Worm (Caenorhabditis elegans) whole organism, L4 larva: ENCODE measurements around the gene srx-12.

ENCODE experiments used
- D1046.2 ChIP-seq: fragments of 200-800 bp; sonication (Bioruptor generic); IDR thresholded peaks from 2 replicates; pipeline ENCODE4 v1.3.6; 2022; ENCODE audit warnings: missing genetic modification characterization, missing compliant biosample characterization
- R02D3.7 ChIP-seq: fragments of 150-350 bp; sonication (generic microtip); optimal IDR thresholded peaks from 3 replicates; lab custom pipeline; 2014; ENCODE audit warnings: missing biosample characterization, missing genetic modification characterization
- Y5F2A.4 ChIP-seq: fragments of 200-800 bp; sonication (Bioruptor generic); optimal IDR thresholded peaks from 2 replicates; lab custom pipeline; 2018; ENCODE audit warnings: mild to moderate bottlenecking, missing genetic modification characterization, missing compliant biosample characterization
- ceh-28 ChIP-seq: fragments of 150-350 bp; optimal IDR thresholded peaks from 2 replicates; lab custom pipeline; 2014; ENCODE audit warnings: missing biosample characterization, missing genetic modification reagents, missing genetic modification characterization
- daf-16 ChIP-seq, 3 experiments: sonication (generic microtip); optimal IDR thresholded peaks; 2 replicates each; lab custom pipeline; 2016 to 2017; ENCODE audit warnings: missing genetic modification characterization in 3 of 3, missing genetic modification reagents in 3 of 3, mild to moderate bottlenecking in 2 of 3, missing compliant biosample characterization in 2 of 3, missing biosample characterization in 1 of 3, moderate library complexity in 1 of 3
- dmd-6 ChIP-seq: fragments of 200-800 bp; sonication (Bioruptor generic); IDR thresholded peaks from 2 replicates; pipeline ENCODE4 v1.3.6; 2022; ENCODE audit warnings: missing genetic modification reagents, missing genetic modification characterization, missing compliant biosample characterization
- dmd-8 ChIP-seq: fragments of 200-800 bp; sonication (Bioruptor generic); IDR thresholded peaks from 2 replicates; pipeline ENCODE4 v1.3.6; 2022; ENCODE audit warnings: missing genetic modification characterization, missing compliant biosample characterization
- duxl-1 ChIP-seq: sonication (generic microtip); optimal IDR thresholded peaks from 2 replicates; lab custom pipeline; 2016; ENCODE audit warnings: mild to moderate bottlenecking, missing genetic modification characterization, moderate library complexity, missing compliant biosample characterization; ENCODE audit not compliant: poor library complexity
- dve-1 ChIP-seq: sonication (generic microtip); optimal IDR thresholded peaks from 2 replicates; lab custom pipeline; 2017; ENCODE audit warnings: antibody characterized with exemption, mild to moderate bottlenecking, missing genetic modification characterization, missing compliant biosample characterization; ENCODE audit not compliant: insufficient read depth
- hlh-11 ChIP-seq: fragments of 200-800 bp; sonication (Bioruptor generic); optimal IDR thresholded peaks from 2 replicates; lab custom pipeline; 2018; ENCODE audit warnings: mild to moderate bottlenecking, missing genetic modification characterization, missing compliant biosample characterization
- hlh-30 ChIP-seq: sonication (generic microtip); optimal IDR thresholded peaks from 2 replicates; lab custom pipeline; 2017; ENCODE audit warnings: antibody characterized with exemption, mild to moderate bottlenecking, missing genetic modification characterization, missing compliant biosample characterization; ENCODE audit not compliant: insufficient read depth
- hmg-1.1 ChIP-seq: fragments of 200-800 bp; sonication (Bioruptor generic); IDR thresholded peaks from 2 replicates; pipeline ENCODE4 v1.3.6; 2022; ENCODE audit warnings: missing genetic modification reagents, missing genetic modification characterization, missing compliant biosample characterization
- lin-1 ChIP-seq: fragments of 200-800 bp; sonication (Bioruptor generic); IDR thresholded peaks from 2 replicates; pipeline ENCODE4 v1.3.6; 2022; ENCODE audit warnings: missing genetic modification reagents, missing genetic modification characterization, missing compliant biosample characterization
- lin-38 ChIP-seq: fragments of 200-800 bp; sonication (Bioruptor generic); IDR thresholded peaks from 2 replicates; pipeline ENCODE4 v1.3.6; 2022; ENCODE audit warnings: missing genetic modification reagents, missing genetic modification characterization, missing compliant biosample characterization
- lsy-2 ChIP-seq, 2 experiments: fragments of 150-350 bp in 1 of 2; sonication (generic microtip) in 1 of 2; optimal IDR thresholded peaks; 2 replicates each; lab custom pipeline; 2014 to 2017; ENCODE audit warnings: missing biosample characterization in 2 of 2, missing genetic modification characterization in 2 of 2
- mdl-1 ChIP-seq, 2 experiments: fragments of 150-350 bp in 1 of 2; sonication (generic microtip) in 1 of 2; optimal IDR thresholded peaks; 2 replicates each; lab custom pipeline; 2014 to 2017; ENCODE audit warnings: missing biosample characterization in 2 of 2, missing genetic modification characterization in 2 of 2
- mdt-29 ChIP-seq: fragments of 200-800 bp; sonication (Bioruptor generic); IDR thresholded peaks from 2 replicates; pipeline ENCODE4 v1.3.6; 2022; ENCODE audit warnings: missing genetic modification reagents, missing genetic modification characterization, missing compliant biosample characterization
- mep-1 ChIP-seq: fragments of 150-350 bp; sonication (generic microtip); optimal IDR thresholded peaks from 3 replicates; lab custom pipeline; 2014; ENCODE audit warnings: missing biosample characterization, missing genetic modification characterization
- mes-2 ChIP-seq: sonication (generic microtip); optimal IDR thresholded peaks from 2 replicates; lab custom pipeline; 2016; ENCODE audit warnings: missing genotype, mild to moderate bottlenecking, missing genetic modification characterization, missing compliant biosample characterization; ENCODE audit not compliant: poor library complexity, severe bottlenecking
- mxl-3 ChIP-seq: fragments of 200-800 bp; sonication (Bioruptor generic); optimal IDR thresholded peaks from 2 replicates; lab custom pipeline; 2018; ENCODE audit warnings: mild to moderate bottlenecking, missing genetic modification characterization, missing compliant biosample characterization
- nhr-11 ChIP-seq: fragments of 150-350 bp; optimal IDR thresholded peaks from 2 replicates; lab custom pipeline; 2014; ENCODE audit warnings: missing biosample characterization, missing genetic modification characterization
- nhr-25 ChIP-seq: sonication (generic microtip); optimal IDR thresholded peaks from 2 replicates; lab custom pipeline; 2017; ENCODE audit warnings: missing genetic modification characterization, mild to moderate bottlenecking, missing compliant biosample characterization, antibody characterized with exemption, moderate library complexity, borderline replicate concordance; ENCODE audit not compliant: insufficient read depth
- nhr-28 ChIP-seq: fragments of 150-350 bp; optimal IDR thresholded peaks from 2 replicates; lab custom pipeline; 2014; ENCODE audit warnings: missing biosample characterization, missing genetic modification characterization
- nhr-48 ChIP-seq: sonication (generic microtip); optimal IDR thresholded peaks from 2 replicates; lab custom pipeline; 2016; ENCODE audit warnings: mild to moderate bottlenecking, missing genetic modification characterization, missing compliant biosample characterization
- nhr-6 ChIP-seq: fragments of 150-350 bp; optimal IDR thresholded peaks from 2 replicates; lab custom pipeline; 2014; ENCODE audit warnings: missing biosample characterization, missing genetic modification characterization
- pha-4 ChIP-seq, 2 experiments: fragments of 150-350 bp in 1 of 2; fragments of 200-800 bp in 1 of 2; sonication (Bioruptor generic) in 1 of 2; IDR thresholded peaks in 1 of 2; optimal IDR thresholded peaks in 1 of 2; 2 replicates each; pipeline versions ENCODE4 v1.3.6 to Lab custom; 2014 to 2022; ENCODE audit warnings: missing genetic modification characterization in 2 of 2, missing genetic modification reagents in 2 of 2, missing biosample characterization in 1 of 2, missing compliant biosample characterization in 1 of 2
- pqm-1 ChIP-seq: sonication (generic microtip); optimal IDR thresholded peaks from 2 replicates; lab custom pipeline; 2017; ENCODE audit warnings: missing biosample characterization, missing genetic modification characterization
- set-16 ChIP-seq: fragments of 200-800 bp; sonication (Bioruptor generic); IDR thresholded peaks from 2 replicates; pipeline ENCODE4 v1.3.6; 2022; ENCODE audit warnings: missing genetic modification reagents, missing genetic modification characterization, missing compliant biosample characterization
- tra-1 ChIP-seq: fragments of 200-800 bp; sonication (Bioruptor generic); IDR thresholded peaks from 2 replicates; pipeline ENCODE4 v1.3.6; 2022; ENCODE audit warnings: missing genetic modification reagents, missing genetic modification characterization, missing compliant biosample characterization
- unc-39 ChIP-seq: sonication (generic microtip); optimal IDR thresholded peaks from 2 replicates; lab custom pipeline; 2017; ENCODE audit warnings: missing biosample characterization, missing genetic modification characterization
- unc-62 ChIP-seq, 3 experiments: fragments of 150-350 bp in 1 of 3; sonication (generic microtip); optimal IDR thresholded peaks in 2 of 3; peaks in 1 of 3; 1 replicate in 1 of 3; 2 replicates in 2 of 3; lab custom pipeline; 2014 to 2017; ENCODE audit warnings: missing biosample characterization in 3 of 3, missing genetic modification characterization in 3 of 3, missing genetic modification reagents in 3 of 3, missing genotype in 1 of 3

The srx-12 gene

DNA sequence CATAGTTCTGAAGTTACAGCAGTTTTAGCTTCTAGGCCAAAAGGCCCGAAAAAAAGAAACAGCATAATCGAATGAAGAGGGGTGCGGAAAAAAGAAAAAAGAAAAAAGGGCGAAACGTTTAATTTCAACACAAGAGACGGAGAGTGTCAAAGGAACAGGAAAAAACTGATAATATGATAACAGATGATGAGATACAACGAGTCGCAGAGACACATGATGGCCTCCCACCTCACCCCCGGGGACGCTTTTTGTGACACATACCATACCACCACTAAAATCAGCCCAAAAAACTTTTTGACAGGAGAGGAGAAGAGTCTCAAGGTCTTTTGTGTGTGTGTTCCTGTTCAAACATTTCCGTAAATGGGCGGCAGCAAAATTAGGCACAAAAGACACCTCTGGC lies 10.7 kb upstream of the srx-12 start:
- TF ChIP-seq hlh-30 (tag; lab: Kevin White, UChicago) (peak; percentile 88), dve-1 (tag; lab: Kevin White, UChicago) (peak; percentile 48), mdl-1 (tag; optimal IDR thresholded peaks at IDR 0.05; lab: Kevin White, UChicago) (peak in 1 of 2 experiments; percentile 42), nhr-28 (tag; lab: Kevin White, UChicago) (peak; percentile 83), D1046.2 (GFP tag; lab: Robert Waterston, UW) (no peak), mes-2 (tag; lab: Kevin White, UChicago) (peak; percentile 38), pqm-1 (peak; percentile 54), mdt-29 (no peak), Y5F2A.4 (GFP tag; lab: Kevin White, UChicago) (no peak), nhr-25 (tag; lab: Kevin White, UChicago) (peak; percentile 48), mxl-3 (GFP tag; lab: Kevin White, UChicago) (peak; percentile 65), unc-39 (tag; lab: Kevin White, UChicago) (no peak), mep-1 (peak; percentile 38), daf-16 (GFP tag; optimal IDR thresholded peaks at IDR 0.05; lab: Kevin White, UChicago) (no peak), daf-16 (tag; optimal IDR thresholded peaks at IDR 0.05; lab: Kevin White, UChicago) (peak; percentile 50), tra-1 (GFP tag; lab: Robert Waterston, UW) (0 out of 2 replicates have a peak, but pooled peaks have one; percentile 16), duxl-1 (tag; lab: Kevin White, UChicago) (no peak), lin-1 (GFP tag; lab: Robert Waterston, UW) (0 out of 2 replicates have a peak, but pooled peaks have one; percentile 50), hmg-1.1 (GFP tag; lab: Robert Waterston, UW) (peak; percentile 42; the same call in 1 of the 2 replicates), hlh-11 (peak; percentile 88), unc-62 (GFP tag; optimal IDR thresholded peaks at IDR 0.05 in 1 of 2; lab: Kevin White, UChicago) (peak in 1 of 2 experiments; percentile 13), unc-62 (tag; optimal IDR thresholded peaks at IDR 0.05; lab: Kevin White, UChicago) (no peak), nhr-6 (tag; lab: Kevin White, UChicago) (peak; percentile 27), R02D3.7 (tag; lab: Kevin White, UChicago) (no peak), dmd-6 (peak; percentile 73), dmd-8 (no peak), pha-4 (GFP tag; IDR thresholded peaks at IDR 0.05; lab: Robert Waterston, UW) (0 out of 2 replicates have a peak, but pooled peaks have one; percentile 22), pha-4 (tag; optimal IDR thresholded peaks at IDR 0.05; lab: Kevin White, UChicago) (no peak), lsy-2 (tag; optimal IDR thresholded peaks at IDR 0.05; lab: Kevin White, UChicago) (peak in 1 of 2 experiments; percentile 10)

ce11 chrIV:1038516-1038915 lies 7.3 kb upstream of the srx-12 start:
- TF ChIP-seq dve-1 (tag; lab: Kevin White, UChicago) (no peak), unc-62 (GFP tag; optimal IDR thresholded peaks at IDR 0.05 in 1 of 2; lab: Kevin White, UChicago) (peak in 1 of 2 experiments; percentile 96), unc-62 (tag; optimal IDR thresholded peaks at IDR 0.05; lab: Kevin White, UChicago) (no peak)

ce11 chrIV:1040537-1040936 lies 5.2 kb upstream of the srx-12 start:
- TF ChIP-seq lin-38 (GFP tag; lab: Robert Waterston, UW) (peak; percentile 84), nhr-48 (tag; lab: Kevin White, UChicago) (no peak)

DNA sequence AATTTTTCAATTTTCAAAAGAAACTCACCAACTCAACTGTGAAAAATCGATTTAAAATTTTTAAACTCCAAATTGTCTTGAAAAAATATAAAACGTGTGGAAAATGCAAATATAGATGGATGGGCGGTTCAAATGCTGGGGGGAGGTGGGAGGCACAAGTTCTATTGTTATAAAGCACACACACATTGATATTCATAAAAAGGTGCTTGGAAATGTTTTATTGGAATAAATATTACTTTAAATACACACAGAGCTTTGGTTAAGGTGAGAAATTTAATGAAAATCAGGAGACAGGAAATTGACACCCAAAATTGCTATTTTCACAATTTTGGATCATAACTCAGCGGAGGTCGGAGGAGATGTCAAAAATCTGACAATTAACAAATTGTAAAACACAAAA lies 1.5 kb upstream of the srx-12 start, which contains the start of gene Y55F3AM.11:
TSS of gene Y55F3AM.11 (minus strand) at position 101 of the 400 bp plus-strand sequence.
- TF ChIP-seq nhr-11 (tag; lab: Kevin White, UChicago), result no peak
- TF ChIP-seq, all 104 proteins: peak for 0

ce11 chrIV:1046996-1047395 lies 1.2 kb downstream of the srx-12 start:
- TF ChIP-seq ceh-28 (tag; lab: Kevin White, UChicago) (peak; percentile 69), set-16 (GFP tag; lab: Robert Waterston, UW) (no peak), R02D3.7 (tag; lab: Kevin White, UChicago) (no peak), unc-62 (GFP tag; optimal IDR thresholded peaks at IDR 0.05 in 1 of 2; lab: Kevin White, UChicago) (peak in 1 of 2 experiments; percentile 82), unc-62 (tag; optimal IDR thresholded peaks at IDR 0.05; lab: Kevin White, UChicago) (no peak), nhr-25 (tag; lab: Kevin White, UChicago) (no peak)
